Worm (Caenorhabditis elegans) whole organism, L1 larva: ENCODE results near the gene odr-7.

Experiments
- aly-2 ChIP-seq: fragments of 150-350 bp; optimal IDR thresholded peaks from 2 replicates; lab custom pipeline; 2014; ENCODE audit warnings: missing biosample characterization, missing genetic modification characterization
- egl-27 ChIP-seq, 2 experiments: fragments of 150-350 bp in 1 of 2; sonication (generic microtip); optimal IDR thresholded peaks; 3 replicates each; lab custom pipeline; 2017 to 2018; ENCODE audit warnings: missing biosample characterization in 2 of 2, missing genetic modification characterization in 2 of 2, missing genetic modification reagents in 2 of 2

ce11 chrX:12463504-12463903 lies 2.0 kb upstream of the odr-7 start, which contains the start of gene T18D3.5:
- no peak for TF ChIP-seq egl-27 (tag; optimal IDR thresholded peaks at IDR 0.05; lab: Kevin White, UChicago)
- no peak for TF ChIP-seq aly-2 (tag; lab: Kevin White, UChicago)
